Fruit fly (Drosophila melanogaster): ENCODE measurements around the gene CG31106.

Gene CG31106

DNA sequence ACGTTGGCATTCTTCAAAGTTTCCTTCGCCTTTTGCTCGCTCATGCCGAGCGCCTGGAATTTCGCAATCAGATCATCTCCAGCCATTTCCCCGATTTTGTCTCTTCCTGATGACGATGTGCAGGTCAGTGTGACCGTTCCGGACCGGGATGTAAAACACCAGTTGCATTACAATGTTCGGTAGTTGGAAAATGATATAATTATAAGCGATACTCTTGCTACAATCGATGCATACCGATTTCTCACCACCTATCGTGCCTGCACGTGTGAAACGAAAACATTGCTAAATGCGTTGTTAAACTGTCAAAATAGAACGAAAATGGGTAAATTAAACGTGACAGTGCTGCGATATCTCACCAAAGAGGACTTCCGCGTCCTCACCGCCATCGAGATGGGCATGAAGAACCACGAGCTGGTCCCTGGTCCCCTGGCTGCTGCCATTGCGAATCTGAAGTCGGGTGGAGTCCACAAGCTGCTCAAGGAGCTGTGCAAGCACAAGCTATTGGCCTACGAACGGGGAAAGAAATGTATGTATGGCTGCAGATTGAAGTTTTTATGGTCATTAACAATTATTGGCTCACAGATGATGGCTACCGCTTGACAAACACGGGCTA lies 49.6 kb downstream of the CG31106 start, which contains the start of the genes GlnRS and RIOK2 (continued):
- TF ChIP-seq ssp (GFP tag; IDR thresholded peaks at IDR 0.05) (peak; percentile 100), bbx (GFP tag; IDR thresholded peaks at IDR 0.05; ENCODE audit: partially characterized antibody) (peak; percentile 96), E2f1 (GFP tag; IDR thresholded peaks at IDR 0.05) (no peak), gsb (GFP tag; IDR thresholded peaks at IDR 0.05) (no peak), TFAM (GFP tag; optimal IDR thresholded peaks at IDR 0.05) (no peak), nerfin-1 (tag; optimal IDR thresholded peaks at IDR 0.05) (no peak), run (tag; optimal IDR thresholded peaks at IDR 0.05) (no peak), hth (optimal IDR thresholded peaks at IDR 0.05) (no peak), CG17829 (tag; optimal IDR thresholded peaks at IDR 0.05) (peak; percentile 59), CG14050 (GFP tag; IDR thresholded peaks at IDR 0.05) (no peak), luna (GFP tag; optimal IDR thresholded peaks at IDR 0.05) (no peak), repo (GFP tag; optimal IDR thresholded peaks at IDR 0.05) (no peak), CG31441 (GFP tag; IDR thresholded peaks at IDR 0.05) (no peak), mld (GFP tag; IDR thresholded peaks at IDR 0.05; ENCODE audit: partially characterized antibody) (peak; percentile 91), vvl (GFP tag; IDR thresholded peaks at IDR 0.05) (peak; percentile 8; the same call in 1 of the 2 replicates), cato (GFP tag; optimal IDR thresholded peaks at IDR 0.05; ENCODE audit: borderline replicate concordance) (no peak), pan (optimal IDR thresholded peaks at IDR 0.05) (no peak), pan (GFP tag; optimal IDR thresholded peaks at IDR 0.05 in 1 of 2, IDR thresholded peaks at IDR 0.05 in 1 of 2) (no peak), dan (GFP tag; IDR thresholded peaks at IDR 0.05) (no peak), ac (GFP tag; optimal IDR thresholded peaks at IDR 0.05) (no peak), Asciz (GFP tag; optimal IDR thresholded peaks at IDR 0.05) (no peak), caup (GFP tag; optimal IDR thresholded peaks at IDR 0.05; ENCODE audit: severe bottlenecking) (no peak), Antp (GFP tag; optimal IDR thresholded peaks at IDR 0.05) (no peak), CG10267 (tag; optimal IDR thresholded peaks at IDR 0.05) (peak; percentile 62), CG3847 (GFP tag; IDR thresholded peaks at IDR 0.05) (peak; percentile 45; the same call in 1 of the 2 replicates), CG2712 (tag; optimal IDR thresholded peaks at IDR 0.05) (peak; percentile 48), Bgb (GFP tag; IDR thresholded peaks at IDR 0.05; ENCODE audit: partially characterized antibody) (peak; percentile 98), CoRest (tag; optimal IDR thresholded peaks at IDR 0.05) (no peak), CG17912 (GFP tag; optimal IDR thresholded peaks at IDR 0.05) (peak; percentile 54), Atf6 (GFP tag; IDR thresholded peaks at IDR 0.05) (no peak), bab2 (GFP tag; optimal IDR thresholded peaks at IDR 0.05) (no peak), al (GFP tag; IDR thresholded peaks at IDR 0.05) (no peak), ems (GFP tag; optimal IDR thresholded peaks at IDR 0.05) (no peak), CG4820 (GFP tag; optimal IDR thresholded peaks at IDR 0.05) (no peak), CG7987 (GFP tag; optimal IDR thresholded peaks at IDR 0.05) (peak; percentile 49), sens (GFP tag) (peak; percentile 71), gfzf (GFP tag; optimal IDR thresholded peaks at IDR 0.05) (peak; percentile 91), MBD-R2 (GFP tag; IDR thresholded peaks at IDR 0.05) (peak; percentile 98), slbo (GFP tag; IDR thresholded peaks at IDR 0.05) (peak; percentile 43; the same call in 1 of the 2 replicates), fd3F (GFP tag; optimal IDR thresholded peaks at IDR 0.05) (no peak), CG34224 (GFP tag; IDR thresholded peaks at IDR 0.05; ENCODE audit: partially characterized antibody) (peak; percentile 97), sqz (GFP tag; optimal IDR thresholded peaks at IDR 0.05) (no peak), dm (GFP tag; optimal IDR thresholded peaks at IDR 0.05) (peak; percentile 99), MESR4 (GFP tag; optimal IDR thresholded peaks at IDR 0.05) (peak; percentile 95), Chrac-16 (GFP tag; optimal IDR thresholded peaks at IDR 0.05) (no peak), PHDP (tag; optimal IDR thresholded peaks at IDR 0.05) (no peak), Side (GFP tag; optimal IDR thresholded peaks at IDR 0.05) (peak; percentile 34), wor (GFP tag; IDR thresholded peaks at IDR 0.05) (no peak), Vsx1 (GFP tag; optimal IDR thresholded peaks at IDR 0.05) (no peak), CG2202 (tag; optimal IDR thresholded peaks at IDR 0.05) (no peak), inv (GFP tag; IDR thresholded peaks at IDR 0.05; ENCODE audit: partially characterized antibody) (peak; percentile 94)

Measured in whole organism, embryonic.